Worm (Caenorhabditis elegans) whole organism, young adult: Measurements from ENCODE around the gene C25H3.10.

Source experiments
- F39B2.1 ChIP-seq: fragments of 200-800 bp; sonication (Bioruptor generic); IDR thresholded peaks from 2 replicates; pipeline ENCODE4 v1.3.6; 2022; ENCODE audit warnings: missing genetic modification reagents, missing genetic modification characterization, missing compliant biosample characterization
- Y95B8A.8 ChIP-seq: fragments of 200-800 bp; sonication (Bioruptor generic); IDR thresholded peaks from 2 replicates; pipeline ENCODE4 v1.3.6; 2022; ENCODE audit warnings: missing genetic modification reagents, missing genetic modification characterization, missing compliant biosample characterization
- egl-18 ChIP-seq: fragments of 200-800 bp; sonication (Bioruptor generic); IDR thresholded peaks from 2 replicates; pipeline ENCODE4 v1.3.6; 2022; ENCODE audit warnings: missing genetic modification reagents, missing genetic modification characterization, missing compliant biosample characterization
- him-1 ChIP-seq: sonication (generic microtip); optimal IDR thresholded peaks from 2 replicates; lab custom pipeline; 2016; ENCODE audit warnings: missing genotype, missing genetic modification reagents, missing genetic modification characterization, missing compliant biosample characterization
- hlh-12 ChIP-seq: sonication (generic microtip); optimal IDR thresholded peaks from 2 replicates; lab custom pipeline; 2016; ENCODE audit warnings: missing genetic modification characterization, missing compliant biosample characterization
- tbx-9 ChIP-seq: sonication (generic microtip); optimal IDR thresholded peaks from 2 replicates; lab custom pipeline; 2016; ENCODE audit warnings: borderline replicate concordance, missing genetic modification characterization, inconsistent platforms, missing compliant biosample characterization
- ztf-25 ChIP-seq: fragments of 200-800 bp; sonication (Bioruptor generic); IDR thresholded peaks from 2 replicates; pipeline ENCODE4 v1.3.6; 2022; ENCODE audit warnings: missing genetic modification reagents, missing genetic modification characterization, missing compliant biosample characterization
- ztf-3 ChIP-seq: fragments of 200-800 bp; sonication (Bioruptor generic); optimal IDR thresholded peaks from 2 replicates; lab custom pipeline; 2018; ENCODE audit warnings: mild to moderate bottlenecking, missing genetic modification characterization, missing compliant biosample characterization

ce11 chrII:5691216-5691771 lies 7.5 kb downstream of the C25H3.10 start, which contains the start of the genes ndub-5 and eif-2D:
- TF ChIP-seq Y95B8A.8 (no peak), him-1 (no peak), ztf-3 (no peak), tbx-9 (no peak), F39B2.1 (no peak), ztf-25 (GFP tag; lab: Robert Waterston, UW) (no peak), egl-18 (GFP tag; lab: Robert Waterston, UW) (no peak), hlh-12 (tag; lab: Kevin White, UChicago) (no peak)
